Worm (Caenorhabditis elegans) whole organism, late embryonic: ENCODE data around the gene hpo-18.

ENCODE experiments used
- K09A11.1 ChIP-seq: sonication (generic microtip); optimal IDR thresholded peaks from 2 replicates; lab custom pipeline; 2017; ENCODE audit warnings: antibody characterized with exemption, mild to moderate bottlenecking, missing genetic modification characterization, missing compliant biosample characterization; ENCODE audit not compliant: insufficient read depth
- ceh-18 ChIP-seq: sonication (generic microtip); optimal IDR thresholded peaks from 2 replicates; lab custom pipeline; 2016; ENCODE audit warnings: missing genetic modification characterization, missing compliant biosample characterization
- ceh-2 ChIP-seq: sonication (generic microtip); optimal IDR thresholded peaks from 2 replicates; lab custom pipeline; 2016; ENCODE audit warnings: missing genotype, missing genetic modification characterization, missing compliant biosample characterization
- ceh-34 ChIP-seq: sonication (generic microtip); optimal IDR thresholded peaks from 2 replicates; lab custom pipeline; 2016; ENCODE audit warnings: mild to moderate bottlenecking, missing genetic modification characterization, missing compliant biosample characterization
- ceh-48 ChIP-seq: sonication (generic microtip); optimal IDR thresholded peaks from 2 replicates; lab custom pipeline; 2016; ENCODE audit warnings: missing genetic modification characterization, inconsistent platforms, missing compliant biosample characterization
- ceh-9 ChIP-seq: sonication (generic microtip); optimal IDR thresholded peaks from 2 replicates; lab custom pipeline; 2016; ENCODE audit warnings: mild to moderate bottlenecking, missing genetic modification characterization, inconsistent platforms, missing compliant biosample characterization
- che-1 ChIP-seq: sonication (generic microtip); optimal IDR thresholded peaks from 2 replicates; lab custom pipeline; 2016; ENCODE audit warnings: mild to moderate bottlenecking, missing genetic modification characterization, missing compliant biosample characterization
- dmd-4 ChIP-seq: sonication (generic microtip); optimal IDR thresholded peaks from 2 replicates; lab custom pipeline; 2016; ENCODE audit warnings: borderline replicate concordance, missing genetic modification characterization, missing compliant biosample characterization
- dve-1 ChIP-seq: sonication (generic microtip); optimal IDR thresholded peaks from 2 replicates; lab custom pipeline; 2017; ENCODE audit warnings: antibody characterized with exemption, mild to moderate bottlenecking, missing genetic modification characterization, missing compliant biosample characterization
- elt-4 ChIP-seq: sonication (generic microtip); optimal IDR thresholded peaks from 2 replicates; lab custom pipeline; 2016; ENCODE audit warnings: missing genetic modification characterization, missing compliant biosample characterization
- ets-4 ChIP-seq: sonication (generic microtip); optimal IDR thresholded peaks from 2 replicates; lab custom pipeline; 2016; ENCODE audit warnings: missing genetic modification characterization, missing compliant biosample characterization
- eyg-1 ChIP-seq: sonication (generic microtip); optimal IDR thresholded peaks from 2 replicates; lab custom pipeline; 2016; ENCODE audit warnings: missing genotype, missing genetic modification characterization, missing compliant biosample characterization
- gmeb-2 ChIP-seq: sonication (generic microtip); optimal IDR thresholded peaks from 2 replicates; lab custom pipeline; 2016; ENCODE audit warnings: missing genetic modification characterization, inconsistent platforms, missing compliant biosample characterization
- hlh-8 ChIP-seq: sonication (generic microtip); optimal IDR thresholded peaks from 2 replicates; lab custom pipeline; 2016; ENCODE audit warnings: missing genotype, missing genetic modification characterization, missing compliant biosample characterization
- lim-6 ChIP-seq: sonication (generic microtip); optimal IDR thresholded peaks from 2 replicates; lab custom pipeline; 2016; ENCODE audit warnings: missing genetic modification characterization, missing compliant biosample characterization
- mec-3 ChIP-seq: sonication (generic microtip); optimal IDR thresholded peaks from 2 replicates; lab custom pipeline; 2016; ENCODE audit warnings: borderline replicate concordance, missing genetic modification characterization, missing compliant biosample characterization
- nfya-1 ChIP-seq: sonication (generic microtip); optimal IDR thresholded peaks from 2 replicates; lab custom pipeline; 2017; ENCODE audit warnings: missing genetic modification characterization, mild to moderate bottlenecking, missing compliant biosample characterization, antibody characterized with exemption, moderate library complexity
- nhr-11 ChIP-seq: fragments of 150-350 bp; optimal IDR thresholded peaks from 2 replicates; lab custom pipeline; 2014; ENCODE audit warnings: missing biosample characterization, missing genetic modification characterization
- nhr-232 ChIP-seq: sonication (generic microtip); optimal IDR thresholded peaks from 2 replicates; lab custom pipeline; 2016; ENCODE audit warnings: missing genetic modification characterization, missing compliant biosample characterization
- odd-2 ChIP-seq: sonication (generic microtip); optimal IDR thresholded peaks from 2 replicates; lab custom pipeline; 2017; ENCODE audit warnings: antibody characterized with exemption, mild to moderate bottlenecking, missing genetic modification characterization, missing compliant biosample characterization
- pag-3 ChIP-seq: sonication (generic microtip); optimal IDR thresholded peaks from 2 replicates; lab custom pipeline; 2016; ENCODE audit warnings: missing compliant biosample characterization, missing genetic modification characterization, borderline replicate concordance
- pat-9 ChIP-seq: fragments of 200-800 bp; sonication (Bioruptor generic); optimal IDR thresholded peaks from 2 replicates; lab custom pipeline; 2018; ENCODE audit warnings: mild to moderate bottlenecking, missing genetic modification characterization, moderate library complexity, missing compliant biosample characterization
- pqm-1 ChIP-seq: sonication (generic microtip); optimal IDR thresholded peaks from 2 replicates; lab custom pipeline; 2016; ENCODE audit warnings: missing genetic modification characterization, missing compliant biosample characterization
- pros-1 ChIP-seq: fragments of 150-350 bp; optimal IDR thresholded peaks from 2 replicates; lab custom pipeline; 2014; ENCODE audit warnings: missing biosample characterization, missing genetic modification reagents, missing genetic modification characterization
- rnt-1 ChIP-seq: sonication (generic microtip); optimal IDR thresholded peaks from 2 replicates; lab custom pipeline; 2016; ENCODE audit warnings: missing genetic modification characterization, missing compliant biosample characterization
- sdc-2 ChIP-seq: sonication (generic microtip); optimal IDR thresholded peaks from 2 replicates; lab custom pipeline; 2016; ENCODE audit warnings: missing genotype, missing genetic modification characterization, missing compliant biosample characterization
- sox-4 ChIP-seq: sonication (generic microtip); optimal IDR thresholded peaks from 2 replicates; lab custom pipeline; 2017; ENCODE audit warnings: mild to moderate bottlenecking, missing genetic modification characterization, inconsistent platforms, missing compliant biosample characterization
- tbx-2 ChIP-seq: sonication (generic microtip); optimal IDR thresholded peaks from 2 replicates; lab custom pipeline; 2016; ENCODE audit warnings: missing genetic modification characterization, missing compliant biosample characterization
- tbx-7 ChIP-seq: sonication (generic microtip); optimal IDR thresholded peaks from 2 replicates; lab custom pipeline; 2016; ENCODE audit warnings: missing genotype, missing genetic modification characterization, missing compliant biosample characterization
- ttx-3 ChIP-seq: sonication (generic microtip); optimal IDR thresholded peaks from 2 replicates; lab custom pipeline; 2016; ENCODE audit warnings: missing genetic modification reagents, missing genetic modification characterization, missing compliant biosample characterization
- unc-3 ChIP-seq, 2 experiments: fragments of 200-800 bp in 1 of 2; sonication (Bioruptor generic) in 1 of 2; sonication (generic microtip) in 1 of 2; conservative IDR thresholded peaks in 1 of 2; optimal IDR thresholded peaks in 1 of 2; 2 replicates each; pipeline versions ENCODE4 v1.3.6 to Lab custom; 2016 to 2022; ENCODE audit warnings: missing compliant biosample characterization in 2 of 2, missing genetic modification characterization in 2 of 2, missing genetic modification reagents in 1 of 2
- unc-42 ChIP-seq: sonication (generic microtip); optimal IDR thresholded peaks from 2 replicates; lab custom pipeline; 2016; ENCODE audit warnings: missing genotype, missing genetic modification characterization, missing compliant biosample characterization
- unc-55 ChIP-seq: sonication (generic microtip); optimal IDR thresholded peaks from 2 replicates; lab custom pipeline; 2017; ENCODE audit warnings: missing biosample characterization, missing genetic modification reagents, missing genetic modification characterization
- unc-86 ChIP-seq: sonication (generic microtip); optimal IDR thresholded peaks from 2 replicates; lab custom pipeline; 2016; ENCODE audit warnings: missing genetic modification characterization, missing compliant biosample characterization
- zip-5 ChIP-seq: sonication (generic microtip); optimal IDR thresholded peaks from 2 replicates; lab custom pipeline; 2016; ENCODE audit warnings: missing genetic modification characterization, missing compliant biosample characterization

The hpo-18 gene

DNA sequence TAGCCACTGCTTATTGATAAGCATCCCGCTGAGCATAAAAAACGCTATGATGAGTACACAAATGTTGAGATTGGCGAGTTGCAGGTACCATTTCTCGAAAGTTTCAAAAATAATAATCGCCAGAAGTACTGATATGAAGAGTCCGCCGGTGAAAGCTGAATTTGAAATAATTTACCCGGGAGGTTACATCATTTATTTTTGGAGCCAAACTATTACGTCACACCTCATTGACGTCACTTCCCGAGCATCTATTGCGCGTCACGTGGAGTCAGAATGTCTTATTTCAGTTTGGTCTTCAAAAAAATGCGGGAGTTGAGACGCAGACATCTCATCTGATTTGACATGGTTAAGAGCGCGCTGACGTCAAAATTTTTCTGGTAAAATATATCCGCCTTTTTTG is 15.4 kb downstream of the hpo-18 start:
- TF ChIP-seq ceh-48 (no peak), pros-1 (tag; lab: Kevin White, UChicago) (no peak), sdc-2 (no peak), unc-42 (tag; lab: Kevin White, UChicago) (no peak), ceh-9 (tag; lab: Kevin White, UChicago) (no peak), ceh-18 (no peak), nhr-11 (tag; lab: Kevin White, UChicago) (no peak), tbx-2 (tag; lab: Kevin White, UChicago) (no peak), dve-1 (tag; lab: Kevin White, UChicago) (no peak), pag-3 (tag; lab: Kevin White, UChicago) (no peak), sox-4 (tag; lab: Kevin White, UChicago) (no peak), elt-4 (tag; lab: Kevin White, UChicago) (no peak), eyg-1 (tag; lab: Kevin White, UChicago) (no peak), hlh-8 (tag; lab: Kevin White, UChicago) (no peak), pat-9 (no peak), zip-5 (tag; lab: Kevin White, UChicago) (no peak), rnt-1 (tag; lab: Kevin White, UChicago) (no peak), ceh-34 (tag; lab: Kevin White, UChicago) (no peak), ceh-2 (tag; lab: Kevin White, UChicago) (no peak)

- TF ChIP-seq unc-55 (GFP tag; lab: Kevin White, UChicago) (peak; percentile 49), tbx-2 (tag; lab: Kevin White, UChicago) (no peak)
Observed at ce11 chrV:4326841-4327240, 19.4 kb downstream of the hpo-18 start, which contains the start of gene D2063.1. Gene D2063.1, plus strand, starts transcription at chrV:4327121.

DNA sequence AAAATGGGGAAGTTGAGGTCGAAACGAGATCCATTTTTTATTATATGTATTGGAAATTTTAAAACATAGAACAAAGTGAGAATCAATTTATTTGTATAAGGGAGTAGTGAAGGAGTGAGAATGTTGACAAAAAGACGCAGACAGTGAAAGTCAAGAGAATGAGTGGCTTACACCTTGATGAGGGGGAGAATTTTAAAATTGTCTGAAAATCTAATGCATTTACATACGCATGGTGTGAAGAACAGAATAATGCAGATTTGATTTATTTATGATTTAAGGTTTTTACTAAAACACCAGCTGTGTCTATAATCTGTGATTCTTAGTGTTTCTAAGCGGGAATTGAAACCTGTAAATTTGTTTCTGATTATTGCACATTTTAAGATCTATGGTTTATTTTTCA is 20.8 kb downstream of the hpo-18 start, which contains the start of gene nhr-125:
Gene nhr-125 (minus strand): TSS at position 101 of the 400 bp plus-strand sequence.
- TF ChIP-seq unc-86 (tag; lab: Kevin White, UChicago) (no peak), ceh-34 (tag; lab: Kevin White, UChicago) (no peak), mec-3 (no peak), pqm-1 (tag; lab: Kevin White, UChicago) (no peak)

DNA sequence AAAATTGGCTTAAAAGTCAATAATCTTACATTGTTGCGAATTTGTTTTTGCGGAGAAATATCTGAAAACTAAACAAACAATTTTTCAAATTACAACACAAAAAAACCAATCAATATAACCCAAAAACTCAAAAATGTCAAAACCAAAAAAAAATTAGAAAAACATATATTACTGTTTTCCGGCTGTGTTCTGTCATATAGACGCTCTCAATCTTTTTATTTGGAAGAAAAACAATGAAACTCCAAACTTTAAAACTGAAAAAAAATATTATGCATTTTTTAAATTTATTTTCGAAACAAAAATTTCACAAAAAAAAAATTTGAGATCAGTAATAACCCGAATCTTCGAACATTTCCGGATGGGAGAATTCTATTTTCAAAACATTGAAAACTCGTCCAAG is 23.5 kb downstream of the hpo-18 start, which contains the start of gene R02D1.2:
Gene R02D1.2 (minus strand): TSS at position 101 of the 400 bp plus-strand sequence.
- TF ChIP-seq sdc-2: no peak
- TF ChIP-seq lim-6 (tag; lab: Kevin White, UChicago): no peak
- TF ChIP-seq che-1 (tag; lab: Kevin White, UChicago): no peak

- TF ChIP-seq nfya-1 (tag; lab: Kevin White, UChicago): no peak
- TF ChIP-seq elt-4 (tag; lab: Kevin White, UChicago): no peak
- no peak for TF ChIP-seq gmeb-2 (tag; lab: Kevin White, UChicago)
- TF ChIP-seq pros-1 (tag; lab: Kevin White, UChicago): no peak
- TF ChIP-seq dmd-4 (tag; lab: Kevin White, UChicago): no peak
- no peak for TF ChIP-seq K09A11.1 (tag; lab: Kevin White, UChicago)
- no peak for TF ChIP-seq tbx-7
- TF ChIP-seq odd-2 (tag; lab: Kevin White, UChicago): no peak
- no peak for TF ChIP-seq ttx-3
- TF ChIP-seq ceh-48: no peak
- no peak for TF ChIP-seq unc-3 (GFP tag; conservative IDR thresholded peaks at IDR 0.05; lab: Robert Waterston, UW)
- TF ChIP-seq unc-3 (tag; optimal IDR thresholded peaks at IDR 0.05; lab: Kevin White, UChicago): no peak
- no peak for TF ChIP-seq rnt-1 (tag; lab: Kevin White, UChicago)
- TF ChIP-seq nhr-232 (tag; lab: Kevin White, UChicago): no peak
- no peak for TF ChIP-seq ets-4 (tag; lab: Kevin White, UChicago)
- no peak for TF ChIP-seq sdc-2
- TF ChIP-seq hlh-8 (tag; lab: Kevin White, UChicago): no peak
Observed at ce11 chrV:4319867-4320266, 26.4 kb downstream of the hpo-18 start, which contains the start of gene ZC132.9. Gene ZC132.9, minus strand, starts transcription at chrV:4319967.
